Worm (Caenorhabditis elegans): Measurements from ENCODE around the gene otub-3.

ce11 chrIV:8769539-8769938 is 41.6 kb downstream of the otub-3 start, which contains the start of gene F20C5.5:
- TF ChIP-seq lin-39 (tag; optimal IDR thresholded peaks at IDR 0.05), result no peak
- no peak for TF ChIP-seq nhr-12 (tag; optimal IDR thresholded peaks at IDR 0.05)
- TF ChIP-seq nhr-28 (tag; optimal IDR thresholded peaks at IDR 0.05), result no peak
- TF ChIP-seq nfya-1 (tag; optimal IDR thresholded peaks at IDR 0.05; ENCODE audit: insufficient read depth), result no peak
- TF ChIP-seq sea-2 (GFP tag; optimal IDR thresholded peaks at IDR 0.05), result no peak
